Worm (Caenorhabditis elegans): ENCODE measurements around the gene Y51B9A.14.

DNA sequence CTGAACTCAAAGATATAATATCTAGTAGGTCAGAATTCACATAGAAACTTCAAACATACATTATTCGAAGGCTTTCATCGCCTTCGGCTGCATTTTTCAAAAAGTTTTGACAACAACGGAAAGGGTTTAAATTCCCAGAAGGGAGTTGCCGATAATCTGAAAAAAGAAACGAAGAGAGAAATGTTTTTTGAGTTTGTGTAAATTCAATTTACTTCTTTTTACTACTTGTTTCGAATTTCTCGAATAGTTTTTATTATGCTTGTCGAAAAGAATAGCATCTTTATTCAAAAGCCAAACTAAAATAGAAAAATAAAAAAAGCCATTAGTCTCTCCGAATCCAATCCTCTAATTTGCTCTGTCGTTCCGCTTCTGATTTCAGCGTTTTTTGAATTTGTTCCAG is 32.8 kb upstream of the Y51B9A.14 start:
- TF ChIP-seq aly-2 (tag; optimal IDR thresholded peaks at IDR 0.05) (no peak), unc-62 (GFP tag; optimal IDR thresholded peaks at IDR 0.05) (no peak), lin-39 (tag; optimal IDR thresholded peaks at IDR 0.05) (no peak), egl-27 (tag; optimal IDR thresholded peaks at IDR 0.05) (no peak), nhr-11 (tag; optimal IDR thresholded peaks at IDR 0.05) (no peak), gmeb-1 (tag; optimal IDR thresholded peaks at IDR 0.05) (no peak), skn-1 (tag; optimal IDR thresholded peaks at IDR 0.05) (no peak), alr-1 (tag; optimal IDR thresholded peaks at IDR 0.05) (no peak), nhr-237 (tag; optimal IDR thresholded peaks at IDR 0.05) (no peak), R02D3.7 (tag; optimal IDR thresholded peaks at IDR 0.05) (no peak), sem-4 (tag; optimal IDR thresholded peaks at IDR 0.05) (no peak), blmp-1 (tag; optimal IDR thresholded peaks at IDR 0.05; ENCODE audit: insufficient read depth) (no peak)

Data from whole organism, L2 larva.